Fruit fly (Drosophila melanogaster): ENCODE measurements around the gene Ddr.

Gene Ddr

DNA sequence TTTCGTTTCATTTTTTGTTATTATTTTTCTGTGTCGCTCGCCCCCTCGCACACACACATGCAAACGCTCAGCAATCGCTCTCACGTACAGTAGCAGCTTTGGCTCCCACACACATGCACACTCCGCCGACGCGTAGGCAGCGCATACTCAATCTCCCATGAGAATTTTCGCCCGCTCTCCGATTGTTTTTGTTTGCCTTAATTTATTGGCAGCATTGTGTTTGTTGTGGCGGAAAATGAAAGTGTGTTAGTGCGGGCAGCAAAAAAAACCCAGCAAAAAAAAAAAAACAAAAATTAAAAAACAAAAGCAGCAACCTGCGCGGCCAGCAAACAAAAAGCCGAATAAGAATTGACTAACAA lies 71.4 kb downstream of the Ddr start:
- TF ChIP-seq foxo (GFP tag; optimal IDR thresholded peaks at IDR 0.05) (peak in 1 of 2 experiments; percentile 81), Dif (GFP tag; optimal IDR thresholded peaks at IDR 0.05; ENCODE audit: partially characterized antibody) (peak; percentile 58), dl (GFP tag; optimal IDR thresholded peaks at IDR 0.05; ENCODE audit: insufficient read depth in 1 of 2, partially characterized antibody in 2 of 2) (peak in 1 of 2 experiments; percentile 36), CG9705 (GFP tag; optimal IDR thresholded peaks at IDR 0.05) (peak; percentile 31), ey (GFP tag; optimal IDR thresholded peaks at IDR 0.05) (no peak), tai (GFP tag; optimal IDR thresholded peaks at IDR 0.05) (no peak), dmrt93B (GFP tag; optimal IDR thresholded peaks at IDR 0.05) (no peak), Myc (optimal IDR thresholded peaks at IDR 0.05) (no peak), Hr83 (GFP tag; optimal IDR thresholded peaks at IDR 0.05; ENCODE audit: poor library complexity, severe bottlenecking) (peak; percentile 42), GATAd (GFP tag; optimal IDR thresholded peaks at IDR 0.05) (no peak), OdsH (GFP tag; optimal IDR thresholded peaks at IDR 0.05) (peak; percentile 23), Mio (GFP tag; optimal IDR thresholded peaks at IDR 0.05) (no peak), CG32264 (GFP tag; optimal IDR thresholded peaks at IDR 0.05) (peak; percentile 56), Jra (GFP tag; optimal IDR thresholded peaks at IDR 0.05) (no peak), Hnf4 (GFP tag; optimal IDR thresholded peaks at IDR 0.05) (no peak), pan (optimal IDR thresholded peaks at IDR 0.05) (no peak), Hr78 (GFP tag; optimal IDR thresholded peaks at IDR 0.05) (no peak), rgr (GFP tag; optimal IDR thresholded peaks at IDR 0.05) (no peak), woc (GFP tag; optimal IDR thresholded peaks at IDR 0.05) (no peak), Sp1 (GFP tag; optimal IDR thresholded peaks at IDR 0.05) (peak; percentile 89), jim (GFP tag; optimal IDR thresholded peaks at IDR 0.05) (peak; percentile 35), sv (GFP tag; optimal IDR thresholded peaks at IDR 0.05) (no peak), usp (GFP tag; optimal IDR thresholded peaks at IDR 0.05) (no peak), Rel (GFP tag; optimal IDR thresholded peaks at IDR 0.05) (peak; percentile 90), Rel (tag; optimal IDR thresholded peaks at IDR 0.05) (peak; percentile 69), h (GFP tag; optimal IDR thresholded peaks at IDR 0.05) (peak; percentile 42), sage (GFP tag; optimal IDR thresholded peaks at IDR 0.05) (peak; percentile 4), Abd-B (GFP tag; optimal IDR thresholded peaks at IDR 0.05) (peak; percentile 47), N (GFP tag; optimal IDR thresholded peaks at IDR 0.05) (no peak), CrebA (GFP tag; optimal IDR thresholded peaks at IDR 0.05; ENCODE audit: borderline replicate concordance) (no peak), br (GFP tag; optimal IDR thresholded peaks at IDR 0.05) (peak; percentile 69)

DNA sequence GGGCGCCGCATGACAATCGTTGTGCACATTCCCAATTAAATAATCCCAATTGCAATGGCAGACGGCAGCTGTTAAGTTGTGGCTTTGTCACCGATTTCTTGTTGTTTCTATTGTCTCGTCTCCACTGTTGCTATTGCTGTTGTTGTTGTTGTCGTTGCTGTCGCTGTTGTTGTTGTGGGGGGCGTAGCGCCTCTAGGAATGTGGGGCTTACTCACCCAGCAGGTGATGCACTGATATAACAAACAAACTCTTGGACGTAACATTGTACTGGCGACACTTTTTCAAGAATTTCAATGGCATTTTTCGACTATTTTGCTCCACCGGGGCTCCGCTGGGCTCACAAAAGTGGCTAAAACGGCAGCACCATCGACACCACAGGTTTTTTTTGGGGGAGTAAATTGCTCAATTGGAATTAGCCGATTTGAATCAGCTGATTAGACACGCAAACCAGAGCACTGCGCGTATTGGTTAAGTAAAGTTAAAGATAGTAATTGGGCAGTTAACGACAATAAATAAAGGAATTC lies 85.0 kb downstream of the Ddr start:
- TF ChIP-seq Myc (optimal IDR thresholded peaks at IDR 0.05) (peak; percentile 58), Hr83 (GFP tag; optimal IDR thresholded peaks at IDR 0.05; ENCODE audit: poor library complexity, severe bottlenecking) (no peak)

DNA sequence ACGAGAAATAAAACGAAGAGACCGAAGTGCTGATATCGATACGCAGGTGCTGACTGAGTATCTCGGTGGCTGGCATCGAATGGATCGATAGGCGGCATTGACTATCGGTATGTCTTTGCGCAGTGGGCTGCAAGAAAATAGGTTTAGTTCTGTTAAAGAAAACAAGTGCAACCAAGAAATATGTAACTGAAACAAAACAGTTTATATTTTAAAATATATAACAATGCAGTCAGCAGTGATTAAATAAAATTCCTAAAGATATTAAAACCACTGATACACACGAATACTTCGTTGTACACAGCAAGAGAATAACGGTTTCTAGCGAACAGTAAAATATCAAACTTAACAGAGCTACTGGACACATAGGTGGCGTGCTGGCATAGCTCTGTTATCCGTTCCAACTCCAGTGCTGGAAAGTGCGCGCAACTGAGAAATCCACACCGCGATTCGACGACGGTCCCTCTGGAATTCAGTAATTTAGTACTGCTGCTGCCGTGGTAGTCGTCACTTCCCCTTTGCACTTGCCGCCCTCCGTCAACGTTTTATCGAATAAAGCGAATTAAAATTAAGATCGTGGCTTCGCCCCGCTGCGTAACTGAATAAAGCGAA lies 85.5 kb downstream of the Ddr start, which contains the start of the genes Pez and Cpr:
Gene Pez (minus strand): TSS at position 305 of the 609 bp plus-strand sequence.
Gene Cpr (plus strand): TSS at position 470 of the 609 bp plus-strand sequence.
- TF ChIP-seq CrebA (GFP tag; optimal IDR thresholded peaks at IDR 0.05; ENCODE audit: borderline replicate concordance) = no peak
- TF ChIP-seq Rel (GFP tag; optimal IDR thresholded peaks at IDR 0.05) = no peak
- peak; percentile 26 for TF ChIP-seq Rel (tag; optimal IDR thresholded peaks at IDR 0.05)
- peak; percentile 21 for TF ChIP-seq sv (GFP tag; optimal IDR thresholded peaks at IDR 0.05)
- peak; percentile 17 for TF ChIP-seq ey (GFP tag; optimal IDR thresholded peaks at IDR 0.05)
- no peak for TF ChIP-seq OdsH (GFP tag; optimal IDR thresholded peaks at IDR 0.05)
- no peak for TF ChIP-seq dl (GFP tag; optimal IDR thresholded peaks at IDR 0.05; ENCODE audit: insufficient read depth in 1 of 2, partially characterized antibody in 2 of 2)
- TF ChIP-seq Mio (GFP tag; optimal IDR thresholded peaks at IDR 0.05) = no peak
- TF ChIP-seq Hr83 (GFP tag; optimal IDR thresholded peaks at IDR 0.05; ENCODE audit: poor library complexity, severe bottlenecking) = peak; percentile 46
- TF ChIP-seq h (GFP tag; optimal IDR thresholded peaks at IDR 0.05) = peak; percentile 66
- TF ChIP-seq fru (GFP tag; optimal IDR thresholded peaks at IDR 0.05) = peak; percentile 85
- TF ChIP-seq brk (GFP tag; optimal IDR thresholded peaks at IDR 0.05) = no peak
- TF ChIP-seq sage (GFP tag; optimal IDR thresholded peaks at IDR 0.05) = peak; percentile 16
- peak; percentile 9 for TF ChIP-seq Sp1 (GFP tag; optimal IDR thresholded peaks at IDR 0.05)
- no peak for TF ChIP-seq CG9705 (GFP tag; optimal IDR thresholded peaks at IDR 0.05)
- TF ChIP-seq foxo (GFP tag; optimal IDR thresholded peaks at IDR 0.05) = no peak
- TF ChIP-seq br (GFP tag; optimal IDR thresholded peaks at IDR 0.05) = peak; percentile 44
- no peak for TF ChIP-seq CG32264 (GFP tag; optimal IDR thresholded peaks at IDR 0.05)

All from whole organism, wandering third instar larva.